ENCODE assay signal across 1 worm cellular context in genomic region chrIII:5785273-5785929, ce11.
A peak's percentile ranks its signal among the peaks of the same experiment; 100 is the strongest.
TF ChIP-seq lines count a peak whose summit lies in the region.

Gene Y37B11A.3, minus strand, starts transcription at chrIII:5785323.

TF ChIP-seq in whole organism, L1 larva, 84 proteins besides CTCF, POLR2A, EP300 and RAD21 (continued from another document):
- TF ChIP-seq lin-35 (GFP tag; optimal IDR thresholded peaks at IDR 0.05; lab: Kevin White, UChicago) (peak; percentile 84 to 88), mdl-1 (tag; optimal IDR thresholded peaks at IDR 0.05; lab: Kevin White, UChicago) (peak in 1 of 2 experiments; percentile 70), xbp-1 (tag; optimal IDR thresholded peaks at IDR 0.05; lab: Kevin White, UChicago) (peak; percentile 77), elt-3 (tag; optimal IDR thresholded peaks at IDR 0.05; lab: Kevin White, UChicago) (peak in 2 of 6 experiments; percentile 54 to 67), snu-23 (GFP tag; optimal IDR thresholded peaks at IDR 0.05; lab: Kevin White, UChicago) (peak; percentile 85), hlh-4 (tag; optimal IDR thresholded peaks at IDR 0.05; lab: Kevin White, UChicago) (no peak), lin-14 (GFP tag; optimal IDR thresholded peaks at IDR 0.05; lab: Kevin White, UChicago) (peak; percentile 87), hlh-17 (GFP tag; optimal IDR thresholded peaks at IDR 0.05; lab: Kevin White, UChicago; ENCODE audit: borderline replicate concordance) (no peak), nhr-28 (tag; optimal IDR thresholded peaks at IDR 0.05; lab: Kevin White, UChicago) (no peak), aly-2 (tag; optimal IDR thresholded peaks at IDR 0.05; lab: Kevin White, UChicago) (peak; percentile 76), vab-15 (tag; optimal IDR thresholded peaks at IDR 0.05; lab: Kevin White, UChicago) (no peak), lin-15B (tag; optimal IDR thresholded peaks at IDR 0.05; lab: Kevin White, UChicago) (peak; percentile 71), lir-3 (tag; optimal IDR thresholded peaks at IDR 0.05; lab: Kevin White, UChicago; ENCODE audit: poor library complexity) (peak; percentile 59), ces-1 (GFP tag; optimal IDR thresholded peaks at IDR 0.05; lab: Kevin White, UChicago) (no peak), ama-1 (optimal IDR thresholded peaks at IDR 0.05; lab: Kevin White, UChicago) (no peak), nhr-19 (GFP tag; conservative IDR thresholded peaks at IDR 0.05; lab: Robert Waterston, UW) (peak; percentile 86), ceh-90 (tag; optimal IDR thresholded peaks at IDR 0.05; lab: Kevin White, UChicago) (no peak), ztf-4 (tag; optimal IDR thresholded peaks at IDR 0.05; lab: Kevin White, UChicago) (no peak), ceh-63 (GFP tag; optimal IDR thresholded peaks at IDR 0.05; lab: Kevin White, UChicago) (no peak), zip-4 (GFP tag; optimal IDR thresholded peaks at IDR 0.05; lab: Kevin White, UChicago) (peak; percentile 100), jun-1 (tag; optimal IDR thresholded peaks at IDR 0.05; lab: Kevin White, UChicago) (peak; percentile 67), sup-37 (GFP tag; optimal IDR thresholded peaks at IDR 0.05; lab: Kevin White, UChicago) (no peak)
